Fruit fly (Drosophila melanogaster): ENCODE measurements around the gene NT1.

The NT1 gene

dm6 chr3L:4493609-4494008 lies 14.6 kb downstream of the NT1 start:
- no peak for TF ChIP-seq noc (tag; optimal IDR thresholded peaks at IDR 0.05)

- TF ChIP-seq noc (tag; optimal IDR thresholded peaks at IDR 0.05), result no peak
Measured at dm6 chr3L:4490702-4491243, 17.5 kb downstream of the NT1 start, which contains the start of gene CG13722. CG13722 (minus strand) TSS chr3L:4490963.

dm6 chr3L:4489490-4489889 lies 18.7 kb downstream of the NT1 start:
- TF ChIP-seq noc (tag; optimal IDR thresholded peaks at IDR 0.05), result no peak

dm6 chr3L:4484623-4485022 lies 23.6 kb downstream of the NT1 start:
- TF ChIP-seq noc (tag; optimal IDR thresholded peaks at IDR 0.05), result no peak

- TF ChIP-seq noc (tag; optimal IDR thresholded peaks at IDR 0.05), result no peak
Measured at dm6 chr3L:4482509-4482908, 25.7 kb downstream of the NT1 start, which contains the start of gene CG11350. CG11350 (plus strand) TSS chr3L:4482809.

- TF ChIP-seq noc (tag; optimal IDR thresholded peaks at IDR 0.05), result no peak
Measured at dm6 chr3L:4480764-4481163, 27.5 kb downstream of the NT1 start.

- TF ChIP-seq noc (tag; optimal IDR thresholded peaks at IDR 0.05), result no peak
Measured at dm6 chr3L:4479938-4480337, 28.3 kb downstream of the NT1 start, which contains the start of gene CG7465. CG7465 (plus strand) TSS chr3L:4480283.

- no peak for TF ChIP-seq noc (tag; optimal IDR thresholded peaks at IDR 0.05)
Measured at dm6 chr3L:4477656-4478254, 30.5 kb downstream of the NT1 start.

- no peak for TF ChIP-seq noc (tag; optimal IDR thresholded peaks at IDR 0.05)
Measured at dm6 chr3L:4475704-4476103, 32.5 kb downstream of the NT1 start.

- TF ChIP-seq noc (tag; optimal IDR thresholded peaks at IDR 0.05), result peak; percentile 43
Measured at dm6 chr3L:4474946-4475470, 33.2 kb downstream of the NT1 start.

dm6 chr3L:4472768-4473167 lies 35.5 kb downstream of the NT1 start, which contains the start of gene CG11349:
CG11349 (plus strand) TSS chr3L:4473068.
- TF ChIP-seq noc (tag; optimal IDR thresholded peaks at IDR 0.05), result no peak

- no peak for TF ChIP-seq noc (tag; optimal IDR thresholded peaks at IDR 0.05)
Measured at dm6 chr3L:4471449-4471848, 36.8 kb downstream of the NT1 start, which contains the start of gene CG32248. CG32248 (plus strand) TSS chr3L:4471749.

- no peak for TF ChIP-seq noc (tag; optimal IDR thresholded peaks at IDR 0.05)
Measured at dm6 chr3L:4469701-4470100, 38.5 kb downstream of the NT1 start, which contains the start of gene CG32249. CG32249 (plus strand) TSS chr3L:4470001.

dm6 chr3L:4466530-4466929 lies 41.7 kb downstream of the NT1 start, which contains the start of gene CG32241:
CG32241 (minus strand) TSS chr3L:4466630.
- no peak for TF ChIP-seq noc (tag; optimal IDR thresholded peaks at IDR 0.05)

- no peak for TF ChIP-seq noc (tag; optimal IDR thresholded peaks at IDR 0.05)
Measured at dm6 chr3L:4463773-4464301, 44.4 kb downstream of the NT1 start, which contains the start of gene CG15024. CG15024 (minus strand) TSS chr3L:4463823.

dm6 chr3L:4461454-4462045 lies 46.7 kb downstream of the NT1 start, which contains the start of gene CG15023:
CG15023 (minus strand) TSS chr3L:4461504.
- TF ChIP-seq noc (tag; optimal IDR thresholded peaks at IDR 0.05), result no peak
